Fruit fly (Drosophila melanogaster): ENCODE measurements around the gene CG3386.

The CG3386 gene

DNA sequence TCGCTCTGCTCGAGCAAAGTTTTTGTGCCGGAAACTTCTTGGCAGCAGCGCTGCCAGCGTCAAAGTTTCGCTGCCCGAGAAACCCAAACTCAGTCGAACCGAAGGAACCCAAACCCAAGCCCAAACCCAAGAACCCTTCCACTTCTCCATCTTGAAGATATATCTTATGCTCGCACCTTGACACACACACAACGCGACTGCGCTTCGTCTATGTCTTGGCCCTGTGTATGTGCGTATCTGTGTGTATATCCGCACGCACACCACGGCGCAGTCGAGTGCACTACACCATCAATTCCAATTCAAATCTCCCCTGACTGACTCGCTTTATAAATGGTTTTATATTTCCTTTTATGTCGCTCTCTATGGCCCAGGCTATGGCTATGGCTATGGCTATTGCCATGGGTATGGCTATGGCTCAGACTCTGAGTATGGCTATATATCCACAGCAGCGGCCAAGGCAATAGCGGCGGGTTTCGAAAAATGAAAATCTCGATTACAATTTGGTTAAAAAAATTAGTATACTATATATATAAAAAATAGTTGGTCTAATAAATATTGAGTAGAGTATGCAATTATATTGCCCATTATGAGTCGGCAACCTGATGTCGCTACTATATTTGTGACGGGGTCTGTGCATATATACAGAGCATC lies 14.3 kb upstream of the CG3386 start (continued):
- TF ChIP-seq CG17568 (GFP tag; optimal IDR thresholded peaks at IDR 0.05) (peak; percentile 94), row (GFP tag; IDR thresholded peaks at IDR 0.05) (peak; percentile 95), CG14667 (GFP tag; IDR thresholded peaks at IDR 0.05) (peak; percentile 93), H2.0 (GFP tag; IDR thresholded peaks at IDR 0.05) (peak; percentile 94), Dip3 (GFP tag; optimal IDR thresholded peaks at IDR 0.05) (peak; percentile 65), CG1024 (GFP tag; IDR thresholded peaks at IDR 0.05) (peak; percentile 92), CG18476 (GFP tag; optimal IDR thresholded peaks at IDR 0.05) (peak; percentile 88), al (GFP tag; IDR thresholded peaks at IDR 0.05) (peak; percentile 90), E2f1 (GFP tag; IDR thresholded peaks at IDR 0.05) (peak; percentile 95), CG10462 (GFP tag; optimal IDR thresholded peaks at IDR 0.05) (peak; percentile 83), stwl (tag; optimal IDR thresholded peaks at IDR 0.05) (peak; percentile 75), sens-2 (GFP tag; IDR thresholded peaks at IDR 0.05) (peak; percentile 89), CG7271 (tag; optimal IDR thresholded peaks at IDR 0.05) (peak; percentile 94), HmgD (GFP tag; optimal IDR thresholded peaks at IDR 0.05) (no peak), crp (GFP tag; optimal IDR thresholded peaks at IDR 0.05) (peak in 1 of 2 experiments; percentile 57), Hey (tag; optimal IDR thresholded peaks at IDR 0.05) (peak; percentile 40), otp (GFP tag; IDR thresholded peaks at IDR 0.05) (peak; percentile 95), chn (GFP tag; optimal IDR thresholded peaks at IDR 0.05) (peak; percentile 70), emc (GFP tag; optimal IDR thresholded peaks at IDR 0.05) (no peak), CG13287 (GFP tag; IDR thresholded peaks at IDR 0.05; ENCODE audit: partially characterized antibody) (no peak), twi (tag; optimal IDR thresholded peaks at IDR 0.05) (peak; percentile 90), Lhr (GFP tag; optimal IDR thresholded peaks at IDR 0.05) (peak; percentile 86), CG7372 (GFP tag; IDR thresholded peaks at IDR 0.05) (peak; percentile 94), jigr1 (GFP tag; IDR thresholded peaks at IDR 0.05) (peak; percentile 88), HLH4C (GFP tag; IDR thresholded peaks at IDR 0.05; ENCODE audit: partially characterized antibody) (no peak), Fer3 (tag; optimal IDR thresholded peaks at IDR 0.05) (peak; percentile 96), CG6765 (GFP tag; optimal IDR thresholded peaks at IDR 0.05) (peak; percentile 91), CG1602 (GFP tag; optimal IDR thresholded peaks at IDR 0.05) (peak; percentile 90), sc (optimal IDR thresholded peaks at IDR 0.05) (no peak), sc (GFP tag; optimal IDR thresholded peaks at IDR 0.05) (peak; percentile 93), CG11696 (GFP tag; IDR thresholded peaks at IDR 0.05) (peak; percentile 99), NC2α (GFP tag; optimal IDR thresholded peaks at IDR 0.05) (peak; percentile 34), Hmx (GFP tag; optimal IDR thresholded peaks at IDR 0.05) (no peak), br (optimal IDR thresholded peaks at IDR 0.05) (no peak), fd3F (GFP tag; optimal IDR thresholded peaks at IDR 0.05) (peak; percentile 91), slbo (GFP tag; IDR thresholded peaks at IDR 0.05) (peak; percentile 95), CG8290 (GFP tag; optimal IDR thresholded peaks at IDR 0.05) (peak; percentile 97), CG8290 (tag; optimal IDR thresholded peaks at IDR 0.05) (peak; percentile 69 to 82), en (GFP tag; optimal IDR thresholded peaks at IDR 0.05) (peak; percentile 6), gsb (GFP tag; IDR thresholded peaks at IDR 0.05) (peak; percentile 92), ap (GFP tag; IDR thresholded peaks at IDR 0.05) (peak; percentile 95), CG9817 (tag; optimal IDR thresholded peaks at IDR 0.05) (peak; percentile 93), CG11560 (tag; IDR thresholded peaks at IDR 0.05) (peak; percentile 86), CG2129 (GFP tag; IDR thresholded peaks at IDR 0.05; ENCODE audit: partially characterized antibody) (no peak), Optix (GFP tag; IDR thresholded peaks at IDR 0.05) (peak; percentile 95), fd102C (GFP tag; optimal IDR thresholded peaks at IDR 0.05) (peak; percentile 73), lola (GFP tag; optimal IDR thresholded peaks at IDR 0.05) (peak in 1 of 3 experiments; percentile 97), unpg (GFP tag; optimal IDR thresholded peaks at IDR 0.05) (peak; percentile 97), Camta (GFP tag; optimal IDR thresholded peaks at IDR 0.05) (peak; percentile 44), insv (GFP tag; optimal IDR thresholded peaks at IDR 0.05) (peak in 1 of 2 experiments; percentile 47), CG10543 (GFP tag; optimal IDR thresholded peaks at IDR 0.05) (peak; percentile 62)
